Fruit fly (Drosophila melanogaster) whole organism, embryonic: ENCODE measurements around the gene CG10147.

Experiments
- Atf6 ChIP-seq: fragments of 200-800 bp; sonication (Bioruptor generic); IDR thresholded peaks from 2 replicates; pipeline ENCODE4 v1.3.6; 2022; ENCODE audit warnings: missing biosample characterization, missing genetic modification characterization
- Blimp-1 ChIP-seq: fragments of 200-800 bp; sonication (Bioruptor generic); optimal IDR thresholded peaks from 3 replicates; lab custom pipeline; 2018; ENCODE audit warnings: missing biosample characterization, missing genetic modification characterization, mild to moderate bottlenecking, moderate library complexity, missing genetic modification reagents
- CG1024 ChIP-seq: fragments of 200-800 bp; sonication (Bioruptor generic); IDR thresholded peaks from 2 replicates; pipeline ENCODE4 v1.3.6; 2022; ENCODE audit warnings: missing biosample characterization, missing genetic modification characterization
- CG12391 ChIP-seq: fragments of 200-800 bp; sonication (Bioruptor generic); optimal IDR thresholded peaks from 3 replicates; lab custom pipeline; 2018; ENCODE audit warnings: missing biosample characterization, mild to moderate bottlenecking, missing genetic modification characterization, moderate library complexity
- CG17186 ChIP-seq: fragments of 200-800 bp; sonication (Bioruptor generic); optimal IDR thresholded peaks from 3 replicates; lab custom pipeline; 2017; ENCODE audit warnings: missing biosample characterization, missing genetic modification reagents, missing genetic modification characterization
- CG17568 ChIP-seq: fragments of 200-800 bp; sonication (Bioruptor generic); optimal IDR thresholded peaks from 2 replicates; lab custom pipeline; 2018; ENCODE audit warnings: missing biosample characterization, mild to moderate bottlenecking, missing genetic modification characterization, moderate library complexity
- CG17912 ChIP-seq: fragments of 200-800 bp; sonication (Bioruptor generic); optimal IDR thresholded peaks from 2 replicates; lab custom pipeline; 2018; ENCODE audit warnings: missing biosample characterization, mild to moderate bottlenecking, missing genetic modification characterization
- CG18262 ChIP-seq: fragments of 200-800 bp; optimal IDR thresholded peaks from 3 replicates; lab custom pipeline; 2019; ENCODE audit warnings: missing biosample characterization, mild to moderate bottlenecking, missing genetic modification characterization, moderate library complexity
- CG18476 ChIP-seq: fragments of 200-800 bp; sonication (Bioruptor generic); optimal IDR thresholded peaks from 2 replicates; lab custom pipeline; 2016; ENCODE audit warnings: missing biosample characterization, mild to moderate bottlenecking, missing genetic modification characterization
- CG2199 ChIP-seq: fragments of 200-800 bp; sonication (Bioruptor generic); IDR thresholded peaks from 3 replicates; pipeline ENCODE4 v1.3.6; 2022; ENCODE audit warnings: missing biosample characterization, missing genetic modification characterization
- CG31441 ChIP-seq: fragments of 200-800 bp; sonication (Bioruptor generic); IDR thresholded peaks from 2 replicates; pipeline ENCODE4 v1.3.6; 2022; ENCODE audit warnings: missing biosample characterization, missing genetic modification characterization
- CG7987 ChIP-seq: fragments of 200-800 bp; sonication (Bioruptor generic); optimal IDR thresholded peaks from 2 replicates; lab custom pipeline; 2018; ENCODE audit warnings: missing biosample characterization, mild to moderate bottlenecking, missing genetic modification characterization, moderate library complexity
- CTCF ChIP-seq: fragments of 200-800 bp; sonication (Bioruptor generic); optimal IDR thresholded peaks from 2 replicates; lab custom pipeline; 2017; ENCODE audit warnings: missing biosample characterization, mild to moderate bottlenecking, missing genetic modification characterization, moderate library complexity
- CkIIα-i1 ChIP-seq: fragments of 200-800 bp; sonication (Bioruptor generic); IDR thresholded peaks from 2 replicates; pipeline ENCODE4 v1.3.6; 2022; ENCODE audit warnings: missing biosample characterization, missing genetic modification characterization
- D ChIP-seq, 2 experiments: fragments of 200-800 bp in 1 of 2; fragments of >200 bp in 1 of 2; sonication (Bioruptor generic) in 1 of 2; optimal IDR thresholded peaks; 2 replicates in 1 of 2; 3 replicates in 1 of 2; lab custom pipeline; 2017; ENCODE audit warnings: mild to moderate bottlenecking in 1 of 2, missing biosample characterization in 1 of 2, missing genetic modification characterization in 1 of 2, missing genetic modification reagents in 1 of 2
- Hmx ChIP-seq: fragments of 200-800 bp; sonication (Bioruptor generic); optimal IDR thresholded peaks from 2 replicates; lab custom pipeline; 2016; ENCODE audit warnings: missing biosample characterization, missing genetic modification characterization
- Hr3 ChIP-seq: fragments of 200-800 bp; sonication (Bioruptor generic); optimal IDR thresholded peaks from 3 replicates; lab custom pipeline; 2016; ENCODE audit warnings: missing biosample characterization, missing genetic modification characterization
- Kr ChIP-seq: fragments of 200-800 bp; sonication (Bioruptor generic); optimal IDR thresholded peaks from 2 replicates; lab custom pipeline; 2017; ENCODE audit warnings: missing biosample characterization, mild to moderate bottlenecking, missing genetic modification characterization
- Stat92E ChIP-seq, 3 experiments: fragments of >200 bp in 2 of 3; fragments of 200-800 bp in 1 of 3; sonication (Bioruptor generic) in 1 of 3; optimal IDR thresholded peaks; 2 replicates each; lab custom pipeline; 2017 to 2019; ENCODE audit warnings: missing biosample characterization in 3 of 3, missing genetic modification characterization in 3 of 3, mild to moderate bottlenecking in 1 of 3, moderate library complexity in 1 of 3
- Xrp1 ChIP-seq: fragments of 200-800 bp; sonication (Bioruptor generic); IDR thresholded peaks from 2 replicates; pipeline ENCODE4 v1.3.6; 2022; ENCODE audit warnings: missing biosample characterization, missing genetic modification characterization
- ac ChIP-seq: fragments of 200-800 bp; sonication (Bioruptor generic); optimal IDR thresholded peaks from 3 replicates; lab custom pipeline; 2017; ENCODE audit warnings: missing biosample characterization, mild to moderate bottlenecking, missing genetic modification characterization
- br ChIP-seq: fragments of >200 bp; optimal IDR thresholded peaks from 2 replicates; lab custom pipeline; 2017
- btn ChIP-seq: fragments of 200-800 bp; sonication (Bioruptor generic); optimal IDR thresholded peaks from 2 replicates; lab custom pipeline; 2016; ENCODE audit warnings: missing biosample characterization, missing genetic modification characterization
- chm ChIP-seq: fragments of 200-800 bp; sonication (Bioruptor generic); IDR thresholded peaks from 2 replicates; pipeline ENCODE4 v1.3.6; 2022; ENCODE audit warnings: missing biosample characterization, missing genetic modification characterization
- ci ChIP-seq: fragments of 200-800 bp; sonication (Bioruptor generic); IDR thresholded peaks from 3 replicates; pipeline ENCODE4 v1.3.6; 2022; ENCODE audit warnings: missing biosample characterization, missing genetic modification characterization
- dmrt99B ChIP-seq: fragments of 200-800 bp; sonication (Bioruptor generic); optimal IDR thresholded peaks from 2 replicates; lab custom pipeline; 2018; ENCODE audit warnings: missing biosample characterization, mild to moderate bottlenecking, missing genetic modification characterization, moderate library complexity
- dpn ChIP-seq, 2 experiments: fragments of 200-800 bp; sonication (Bioruptor generic); optimal IDR thresholded peaks; 3 replicates each; lab custom pipeline; 2016; ENCODE audit warnings: missing biosample characterization in 2 of 2, missing genetic modification characterization in 2 of 2
- gfzf ChIP-seq: fragments of 200-800 bp; sonication (Bioruptor generic); optimal IDR thresholded peaks from 2 replicates; lab custom pipeline; 2016; ENCODE audit warnings: missing biosample characterization, mild to moderate bottlenecking, missing genetic modification characterization, moderate library complexity
- grn ChIP-seq: fragments of 200-800 bp; sonication (Bioruptor generic); optimal IDR thresholded peaks from 3 replicates; lab custom pipeline; 2017; ENCODE audit warnings: missing biosample characterization, missing genetic modification characterization
- inv ChIP-seq: fragments of 200-800 bp; sonication (Bioruptor generic); IDR thresholded peaks from 2 replicates; pipeline ENCODE4 v1.3.6; 2022; ENCODE audit warnings: missing biosample characterization, missing genetic modification characterization; ENCODE audit not compliant: partially characterized antibody
- kni ChIP-seq: fragments of 200-800 bp; sonication (Bioruptor generic); optimal IDR thresholded peaks from 3 replicates; lab custom pipeline; 2017; ENCODE audit warnings: mild to moderate bottlenecking, missing biosample characterization, missing genetic modification reagents, missing genetic modification characterization
- lbe ChIP-seq: fragments of 200-800 bp; sonication (Bioruptor generic); optimal IDR thresholded peaks from 2 replicates; lab custom pipeline; 2016; ENCODE audit warnings: missing biosample characterization, mild to moderate bottlenecking, missing genetic modification characterization
- nmo ChIP-seq: fragments of 200-800 bp; sonication (Bioruptor generic); optimal IDR thresholded peaks from 2 replicates; lab custom pipeline; 2018; ENCODE audit warnings: missing biosample characterization, mild to moderate bottlenecking, missing genetic modification characterization, moderate library complexity
- oc ChIP-seq: fragments of 200-800 bp; sonication (Bioruptor generic); optimal IDR thresholded peaks from 2 replicates; lab custom pipeline; 2018; ENCODE audit warnings: missing biosample characterization, mild to moderate bottlenecking, missing genetic modification characterization, moderate library complexity
- prd ChIP-seq, 3 experiments: fragments of >200 bp in 2 of 3; fragments of 200-800 bp in 1 of 3; sonication (Bioruptor generic) in 1 of 3; optimal IDR thresholded peaks in 2 of 3; IDR thresholded peaks in 1 of 3; 2 replicates in 2 of 3; 3 replicates in 1 of 3; pipeline versions ENCODE4 v1.3.6 to Lab custom; 2017 to 2022; ENCODE audit warnings: missing biosample characterization in 1 of 3, missing genetic modification characterization in 1 of 3
- pum ChIP-seq: fragments of 200-800 bp; sonication (Bioruptor generic); optimal IDR thresholded peaks from 2 replicates; lab custom pipeline; 2016; ENCODE audit warnings: missing biosample characterization, missing genetic modification characterization
- row ChIP-seq: fragments of 200-800 bp; sonication (Bioruptor generic); IDR thresholded peaks from 3 replicates; pipeline ENCODE4 v1.3.6; 2022; ENCODE audit warnings: missing biosample characterization, missing genetic modification characterization
- sqz ChIP-seq: fragments of 200-800 bp; sonication (Bioruptor generic); optimal IDR thresholded peaks from 3 replicates; lab custom pipeline; 2018; ENCODE audit warnings: missing biosample characterization, mild to moderate bottlenecking, missing genetic modification characterization
- stc ChIP-seq: fragments of 200-800 bp; sonication (Bioruptor generic); IDR thresholded peaks from 2 replicates; pipeline ENCODE4 v1.3.6; 2022; ENCODE audit warnings: missing biosample characterization, missing genetic modification characterization
- tll ChIP-seq, 2 experiments: fragments of 200-800 bp in 1 of 2; fragments of >200 bp in 1 of 2; sonication (Bioruptor generic) in 1 of 2; optimal IDR thresholded peaks; 2 replicates each; lab custom pipeline; 2017 to 2019; ENCODE audit warnings: missing biosample characterization in 2 of 2, missing genetic modification characterization in 2 of 2, mild to moderate bottlenecking in 1 of 2, moderate library complexity in 1 of 2
- usp ChIP-seq: fragments of >200 bp; optimal IDR thresholded peaks from 2 replicates; lab custom pipeline; 2017; ENCODE audit warnings: missing biosample characterization, missing genetic modification characterization
- vnd ChIP-seq: fragments of 200-800 bp; sonication (Bioruptor generic); IDR thresholded peaks from 3 replicates; pipeline ENCODE4 v1.3.6; 2022; ENCODE audit warnings: missing biosample characterization, missing genetic modification characterization; ENCODE audit not compliant: partially characterized antibody
- zen ChIP-seq: fragments of 200-800 bp; sonication (Bioruptor generic); optimal IDR thresholded peaks from 3 replicates; lab custom pipeline; 2018; ENCODE audit warnings: missing biosample characterization, mild to moderate bottlenecking, missing genetic modification characterization, moderate library complexity
- zen2 ChIP-seq: fragments of 200-800 bp; sonication (Bioruptor generic); IDR thresholded peaks from 3 replicates; pipeline ENCODE4 v1.3.6; 2022; ENCODE audit warnings: missing biosample characterization, missing genetic modification characterization; ENCODE audit not compliant: partially characterized antibody
- zfh2 ChIP-seq: fragments of 200-800 bp; sonication (Bioruptor generic); optimal IDR thresholded peaks from 2 replicates; lab custom pipeline; 2016; ENCODE audit warnings: missing biosample characterization, missing genetic modification characterization

The CG10147 gene

DNA sequence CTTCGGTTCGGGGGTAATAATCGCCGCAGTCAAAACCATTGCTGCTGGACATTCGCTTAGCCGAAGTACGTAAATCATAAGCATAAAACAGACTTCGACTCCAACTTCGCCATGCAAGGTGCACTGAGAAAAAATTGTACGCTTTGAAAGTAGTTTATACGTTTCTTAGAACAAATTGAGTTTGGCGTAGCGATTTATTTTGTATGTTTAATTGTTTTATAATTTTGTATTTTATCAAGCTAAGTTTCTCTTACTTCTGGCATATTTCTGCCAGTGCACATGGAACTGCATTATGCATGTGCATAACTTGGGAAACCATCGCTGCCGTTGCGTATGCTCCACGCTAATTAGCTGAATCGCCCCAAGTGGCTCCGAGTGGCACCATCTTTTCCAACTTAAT, 5.4 kb downstream of the CG10147 start (continued):
- TF ChIP-seq CG18262 (tag; lab: Kevin White, UChicago) (peak; percentile 40), dmrt99B (tag; lab: Kevin White, UChicago) (peak; percentile 75), nmo (GFP tag; lab: Kevin White, UChicago) (peak; percentile 36), Blimp-1 (peak; percentile 49), Atf6 (no peak), dpn (GFP tag; optimal IDR thresholded peaks at IDR 0.05; lab: Kevin White, UChicago) (peak in 1 of 2 experiments; percentile 5), sqz (GFP tag; lab: Kevin White, UChicago) (no peak), br (lab: Kevin White, UChicago) (no peak), ci (GFP tag; lab: Robert Waterston, UW) (peak; percentile 90), oc (peak; percentile 8), CG31441 (GFP tag; lab: Robert Waterston, UW) (peak; percentile 53)
- TF ChIP-seq, all 482 proteins: peak for 77

DNA sequence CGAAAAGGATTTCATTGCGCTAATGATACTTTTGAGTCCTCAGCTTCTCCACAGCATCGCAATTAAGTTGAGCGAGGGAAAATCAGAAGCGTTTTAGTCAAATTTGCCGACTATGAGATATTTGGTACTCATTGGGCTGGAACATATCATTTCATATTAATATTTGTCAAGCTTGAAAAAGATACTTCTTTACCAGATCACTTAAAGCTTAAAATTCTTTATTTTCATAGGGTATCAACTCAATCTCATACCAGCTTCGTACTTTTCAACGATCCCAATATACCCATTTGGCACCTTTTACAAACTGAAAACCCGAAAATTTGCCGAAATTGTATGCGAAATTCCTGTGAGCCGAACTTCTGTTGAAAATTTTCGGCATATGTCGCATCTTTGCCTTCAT, 16.4 kb downstream of the CG10147 start:
- no peak for TF ChIP-seq CkIIα-i1 (GFP tag; lab: Robert Waterston, UW)
- peak; percentile 25; the same call in 1 of the 3 replicates for TF ChIP-seq row (GFP tag; lab: Robert Waterston, UW)
- TF ChIP-seq vnd, result 0 out of 3 replicates have a peak, but pooled peaks have one; percentile 27
- TF ChIP-seq prd (optimal IDR thresholded peaks at IDR 0.05; lab: Kevin White, UChicago), result no peak
- peak; percentile 46; the same call in 2 of the 3 replicates for TF ChIP-seq prd (GFP tag; IDR thresholded peaks at IDR 0.05; lab: Robert Waterston, UW)
- TF ChIP-seq Xrp1 (GFP tag; lab: Robert Waterston, UW), result 0 out of 2 replicates have a peak, but pooled peaks have one; percentile 13

DNA sequence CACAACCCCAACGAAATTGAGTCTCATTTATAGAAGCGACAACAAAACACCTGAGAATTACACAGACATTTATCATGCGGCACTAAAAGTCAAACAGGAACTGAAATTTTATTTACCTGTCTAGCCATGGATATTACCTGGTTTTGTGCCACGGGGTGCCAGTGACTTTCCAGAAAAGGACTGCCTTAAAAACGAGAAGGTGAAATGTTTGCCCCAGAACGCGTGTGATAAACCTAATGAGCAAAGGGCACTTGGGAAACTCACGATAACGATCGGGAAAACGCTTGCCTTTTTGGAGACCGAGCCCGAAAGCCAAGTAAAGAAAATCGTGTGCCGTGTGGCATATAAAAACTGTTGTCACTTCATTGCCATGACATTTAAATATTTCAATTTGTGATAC, 18.7 kb downstream of the CG10147 start:
- TF ChIP-seq zen, result peak; percentile 83
- no peak for TF ChIP-seq zen2
- no peak for TF ChIP-seq gfzf
- no peak for TF ChIP-seq inv (GFP tag; lab: Robert Waterston, UW)
- TF ChIP-seq kni (GFP tag; lab: Kevin White, UChicago), result peak; percentile 81
- no peak for TF ChIP-seq CTCF
- TF ChIP-seq Stat92E (GFP tag; optimal IDR thresholded peaks at IDR 0.05; lab: Kevin White, UChicago), result peak in 1 of 3 experiments; percentile 61
- no peak for TF ChIP-seq pum (GFP tag; lab: Kevin White, UChicago)
- no peak for TF ChIP-seq lbe (GFP tag; lab: Kevin White, UChicago)
- peak; percentile 70; the same call in 1 of the 3 replicates for TF ChIP-seq CG2199 (GFP tag; lab: Robert Waterston, UW)
- no peak for TF ChIP-seq CG17186 (GFP tag; lab: Kevin White, UChicago)
- TF ChIP-seq Kr (GFP tag; lab: Kevin White, UChicago), result peak; percentile 12
- TF ChIP-seq grn (GFP tag; lab: Kevin White, UChicago), result peak; percentile 75
- TF ChIP-seq ac (GFP tag; lab: Kevin White, UChicago), result peak; percentile 27
- no peak for TF ChIP-seq CG17568 (GFP tag; lab: Kevin White, UChicago)
- peak in 1 of 2 experiments; percentile 83 for TF ChIP-seq tll (GFP tag; optimal IDR thresholded peaks at IDR 0.05; lab: Kevin White, UChicago)
- no peak for TF ChIP-seq btn (GFP tag; lab: Kevin White, UChicago)

DNA sequence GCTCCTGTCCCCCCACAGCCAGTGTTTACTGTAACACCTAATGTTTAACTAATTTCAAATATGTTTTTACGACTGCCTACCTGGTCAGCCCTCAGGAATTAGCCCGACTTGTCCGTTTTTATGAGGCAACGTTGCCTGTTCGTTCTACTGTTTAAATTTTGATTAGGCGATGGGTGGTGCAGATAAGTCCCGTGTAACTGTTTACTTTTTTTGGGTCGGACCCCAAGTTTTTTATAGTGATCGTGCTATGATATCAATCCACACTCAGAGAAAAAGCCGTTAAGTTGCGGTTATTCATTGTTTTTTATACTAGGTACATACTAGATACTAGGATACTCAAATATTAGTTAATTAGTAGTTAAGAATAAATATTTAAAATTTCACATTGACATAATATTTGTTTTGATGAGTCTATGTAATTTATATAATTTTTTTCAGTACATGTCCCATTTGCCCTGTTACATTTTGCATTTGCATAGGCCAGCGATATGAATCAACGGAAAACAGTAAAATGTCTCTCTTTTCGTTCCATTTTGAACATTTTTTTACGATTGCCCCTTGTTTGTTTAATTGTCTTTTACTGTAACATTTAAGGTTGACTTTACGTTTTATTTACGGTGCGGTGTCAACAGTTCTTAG, 20.4 kb downstream of the CG10147 start:
- TF ChIP-seq CG17186 (GFP tag; lab: Kevin White, UChicago) (no peak), Hmx (GFP tag; lab: Kevin White, UChicago) (no peak), vnd (no peak), D (optimal IDR thresholded peaks at IDR 0.05; lab: Kevin White, UChicago) (no peak), D (GFP tag; optimal IDR thresholded peaks at IDR 0.05; lab: Kevin White, UChicago) (peak; percentile 57), Hr3 (GFP tag; lab: Kevin White, UChicago) (peak; percentile 78), chm (GFP tag; lab: Robert Waterston, UW) (peak; percentile 20; the same call in 1 of the 2 replicates), usp (no peak), zfh2 (GFP tag; lab: Kevin White, UChicago) (no peak), CG1024 (GFP tag; lab: Robert Waterston, UW) (no peak), CG12391 (tag; lab: Kevin White, UChicago) (peak; percentile 86), stc (GFP tag; lab: Robert Waterston, UW) (peak; percentile 31; the same call in 1 of the 2 replicates), CG17912 (GFP tag; lab: Kevin White, UChicago) (no peak), CG7987 (GFP tag; lab: Kevin White, UChicago) (no peak), CG18476 (GFP tag; lab: Kevin White, UChicago) (peak; percentile 47)
